Worm (Caenorhabditis elegans) whole organism, L3 larva: ENCODE data around the gene qua-1.

Experiments used
- ZK546.5 ChIP-seq: sonication (generic microtip); optimal IDR thresholded peaks from 2 replicates; lab custom pipeline; 2017; ENCODE audit warnings: missing biosample characterization, missing genetic modification characterization
- ceh-16 ChIP-seq: sonication (generic microtip); optimal IDR thresholded peaks from 2 replicates; lab custom pipeline; 2017; ENCODE audit warnings: missing biosample characterization, missing genetic modification characterization
- ceh-28 ChIP-seq: fragments of 150-350 bp; optimal IDR thresholded peaks from 2 replicates; lab custom pipeline; 2014; ENCODE audit warnings: missing biosample characterization, missing genetic modification reagents, missing genetic modification characterization
- ceh-82 ChIP-seq: fragments of 150-350 bp; optimal IDR thresholded peaks from 2 replicates; lab custom pipeline; 2014; ENCODE audit warnings: missing biosample characterization, missing genetic modification characterization
- egl-27 ChIP-seq: sonication (generic microtip); optimal IDR thresholded peaks from 4 replicates; lab custom pipeline; 2017; ENCODE audit warnings: missing biosample characterization, missing genetic modification reagents, missing genetic modification characterization
- egl-5 ChIP-seq: fragments of 150-350 bp; optimal IDR thresholded peaks from 2 replicates; lab custom pipeline; 2017; ENCODE audit warnings: missing biosample characterization, missing genetic modification reagents, missing genetic modification characterization, inconsistent platforms
- elt-1 ChIP-seq: fragments of 150-350 bp; optimal IDR thresholded peaks from 2 replicates; lab custom pipeline; 2014; ENCODE audit warnings: missing biosample characterization, missing genetic modification characterization
- elt-2 ChIP-seq: sonication (generic microtip); optimal IDR thresholded peaks from 2 replicates; lab custom pipeline; 2016; ENCODE audit warnings: missing genetic modification reagents, mild to moderate bottlenecking, missing genetic modification characterization, missing compliant biosample characterization
- elt-3 ChIP-seq, 3 experiments: fragments of 150-350 bp in 1 of 3; sonication (generic microtip) in 2 of 3; optimal IDR thresholded peaks; 2 replicates in 2 of 3; 4 replicates in 1 of 3; lab custom pipeline; 2014 to 2017; ENCODE audit warnings: missing biosample characterization in 3 of 3, missing genetic modification characterization in 3 of 3
- eor-1 ChIP-seq, 2 experiments: fragments of 150-350 bp; optimal IDR thresholded peaks; 2 replicates each; lab custom pipeline; 2014 to 2018; ENCODE audit warnings: missing biosample characterization in 2 of 2, missing genetic modification characterization in 2 of 2
- fkh-10 ChIP-seq: sonication (generic microtip); optimal IDR thresholded peaks from 2 replicates; lab custom pipeline; 2017; ENCODE audit warnings: missing biosample characterization, missing genetic modification reagents, missing genetic modification characterization
- fkh-2 ChIP-seq: fragments of 150-350 bp; optimal IDR thresholded peaks from 2 replicates; lab custom pipeline; 2014; ENCODE audit warnings: missing biosample characterization, missing genetic modification reagents, missing genetic modification characterization
- fos-1 ChIP-seq: fragments of 150-350 bp; optimal IDR thresholded peaks from 2 replicates; lab custom pipeline; 2014; ENCODE audit warnings: missing biosample characterization, missing genetic modification characterization
- hmg-11 ChIP-seq: sonication (generic microtip); optimal IDR thresholded peaks from 2 replicates; lab custom pipeline; 2016; ENCODE audit warnings: missing genetic modification characterization, missing compliant biosample characterization
- jun-1 ChIP-seq: fragments of 150-350 bp; optimal IDR thresholded peaks from 2 replicates; lab custom pipeline; 2014; ENCODE audit warnings: missing biosample characterization, missing genetic modification reagents, missing genetic modification characterization
- lin-15B ChIP-seq: fragments of 150-350 bp; optimal IDR thresholded peaks from 2 replicates; lab custom pipeline; 2014; ENCODE audit warnings: missing biosample characterization, missing genetic modification characterization
- mdl-1 ChIP-seq: fragments of 150-350 bp; optimal IDR thresholded peaks from 2 replicates; lab custom pipeline; 2014; ENCODE audit warnings: missing biosample characterization, missing genetic modification characterization
- nfya-1 ChIP-seq: sonication (generic microtip); optimal IDR thresholded peaks from 2 replicates; lab custom pipeline; 2017; ENCODE audit warnings: missing genetic modification characterization, mild to moderate bottlenecking, missing compliant biosample characterization, antibody characterized with exemption, moderate library complexity; ENCODE audit not compliant: insufficient read depth
- nhr-23 ChIP-seq: fragments of 150-350 bp; optimal IDR thresholded peaks from 2 replicates; lab custom pipeline; 2014; ENCODE audit warnings: missing biosample characterization, missing genetic modification reagents, missing genetic modification characterization
- nhr-237 ChIP-seq: fragments of 150-350 bp; optimal IDR thresholded peaks from 2 replicates; lab custom pipeline; 2014; ENCODE audit warnings: missing biosample characterization, missing genetic modification characterization
- nhr-25 ChIP-seq: sonication (generic microtip); optimal IDR thresholded peaks from 2 replicates; lab custom pipeline; 2017; ENCODE audit warnings: missing biosample characterization, missing genetic modification characterization
- nhr-28 ChIP-seq: fragments of 150-350 bp; optimal IDR thresholded peaks from 2 replicates; lab custom pipeline; 2014; ENCODE audit warnings: missing biosample characterization, missing genetic modification characterization
- nhr-43 ChIP-seq: sonication (generic microtip); optimal IDR thresholded peaks from 2 replicates; lab custom pipeline; 2016; ENCODE audit warnings: mild to moderate bottlenecking, missing genetic modification characterization, missing compliant biosample characterization; ENCODE audit not compliant: poor library complexity, severe bottlenecking
- nhr-67 ChIP-seq: fragments of 150-350 bp; optimal IDR thresholded peaks from 2 replicates; lab custom pipeline; 2014; ENCODE audit warnings: missing biosample characterization, missing genetic modification characterization
- nhr-76 ChIP-seq: fragments of 150-350 bp; sonication (generic microtip); optimal IDR thresholded peaks from 5 replicates; lab custom pipeline; 2014; ENCODE audit warnings: missing biosample characterization, missing genetic modification characterization
- nhr-77 ChIP-seq: fragments of 150-350 bp; optimal IDR thresholded peaks from 2 replicates; lab custom pipeline; 2014; ENCODE audit warnings: missing biosample characterization, missing genetic modification characterization
- pha-4 ChIP-seq: fragments of 150-350 bp; optimal IDR thresholded peaks from 2 replicates; lab custom pipeline; 2014; ENCODE audit warnings: missing biosample characterization, missing genetic modification reagents, missing genetic modification characterization
- pqm-1 ChIP-seq: fragments of 150-350 bp; optimal IDR thresholded peaks from 2 replicates; lab custom pipeline; 2017; ENCODE audit warnings: missing biosample characterization, missing genetic modification characterization, inconsistent platforms
- sea-2 ChIP-seq: fragments of 150-350 bp; sonication (generic microtip); optimal IDR thresholded peaks from 4 replicates; lab custom pipeline; 2014; ENCODE audit warnings: missing biosample characterization, missing genetic modification reagents, missing genetic modification characterization
- skn-1 ChIP-seq: fragments of 150-350 bp; optimal IDR thresholded peaks from 2 replicates; lab custom pipeline; 2014; ENCODE audit warnings: missing biosample characterization, missing genetic modification characterization
- snpc-4 ChIP-seq: fragments of 150-350 bp; optimal IDR thresholded peaks from 2 replicates; lab custom pipeline; 2014; ENCODE audit warnings: missing biosample characterization, missing genetic modification characterization
- tbx-2 ChIP-seq: sonication (generic microtip); optimal IDR thresholded peaks from 2 replicates; lab custom pipeline; 2016; ENCODE audit warnings: mild to moderate bottlenecking, missing genetic modification characterization, missing compliant biosample characterization
- ztf-11 ChIP-seq: fragments of 150-350 bp; optimal IDR thresholded peaks from 2 replicates; lab custom pipeline; 2014; ENCODE audit warnings: missing biosample characterization, missing genetic modification characterization
- ztf-4 ChIP-seq: fragments of 150-350 bp; optimal IDR thresholded peaks from 2 replicates; lab custom pipeline; 2014; ENCODE audit warnings: missing biosample characterization, missing genetic modification characterization

qua-1 gene

ce11 chrII:8230976-8231375 lies 32.4 kb downstream of the qua-1 start, which contains the start of gene M110.9:
M110.9 (plus strand) TSS chrII:8231276.
- TF ChIP-seq hmg-11 (tag; lab: Kevin White, UChicago), result no peak
- no peak for TF ChIP-seq lin-15B (tag; lab: Kevin White, UChicago)
- no peak for TF ChIP-seq nhr-28 (tag; lab: Kevin White, UChicago)
- TF ChIP-seq nhr-77 (tag; lab: Kevin White, UChicago), result no peak

DNA sequence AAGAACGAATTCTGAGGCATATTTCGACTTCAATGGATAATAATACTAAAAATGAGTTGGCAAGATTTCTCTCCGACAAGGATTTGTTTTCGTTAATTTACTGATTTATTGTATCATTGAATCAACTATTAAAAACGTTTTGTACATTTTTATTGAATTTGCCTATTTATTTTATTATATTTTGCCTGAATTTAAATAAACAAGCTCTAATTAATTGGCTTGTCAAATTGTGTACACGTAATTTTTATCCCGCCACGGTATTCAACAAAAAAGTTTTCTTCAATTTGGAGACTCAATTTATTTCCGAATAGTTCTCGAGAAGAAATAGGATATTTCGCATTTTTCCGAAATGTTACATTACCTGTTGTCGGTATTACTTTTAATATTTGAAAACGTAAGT lies 33.9 kb downstream of the qua-1 start, which contains the start of gene M110.7:
M110.7 (plus strand) TSS at position 301 of the 400 bp plus-strand sequence.
- TF ChIP-seq nhr-43 (no peak), elt-1 (tag; lab: Kevin White, UChicago) (no peak), pqm-1 (no peak), egl-5 (tag; lab: Kevin White, UChicago) (no peak), sea-2 (no peak), nhr-67 (no peak), nhr-23 (tag; lab: Kevin White, UChicago) (no peak), egl-27 (tag; lab: Kevin White, UChicago) (no peak), ceh-16 (tag; lab: Kevin White, UChicago) (no peak), ceh-82 (tag; lab: Kevin White, UChicago) (no peak), ceh-28 (tag; lab: Kevin White, UChicago) (no peak), elt-3 (tag; optimal IDR thresholded peaks at IDR 0.05; lab: Kevin White, UChicago) (no peak), pha-4 (tag; lab: Kevin White, UChicago) (no peak), fos-1 (tag; lab: Kevin White, UChicago) (no peak), nhr-237 (no peak), nhr-76 (no peak), ztf-11 (tag; lab: Kevin White, UChicago) (no peak), fkh-10 (no peak), mdl-1 (no peak), ZK546.5 (tag; lab: Kevin White, UChicago) (no peak)
- TF ChIP-seq, all 47 proteins: peak for 0

ce11 chrII:8238155-8238554 lies 39.6 kb downstream of the qua-1 start, which contains the start of gene nlp-5:
nlp-5 (plus strand) TSS chrII:8238455.
- TF ChIP-seq ZK546.5 (tag; lab: Kevin White, UChicago), result no peak
- no peak for TF ChIP-seq egl-5 (tag; lab: Kevin White, UChicago)
- no peak for TF ChIP-seq nhr-43
- TF ChIP-seq nhr-25 (tag; lab: Kevin White, UChicago), result no peak
- no peak for TF ChIP-seq fkh-2 (tag; lab: Kevin White, UChicago)
- TF ChIP-seq fkh-10, result no peak
- no peak for TF ChIP-seq nfya-1

DNA sequence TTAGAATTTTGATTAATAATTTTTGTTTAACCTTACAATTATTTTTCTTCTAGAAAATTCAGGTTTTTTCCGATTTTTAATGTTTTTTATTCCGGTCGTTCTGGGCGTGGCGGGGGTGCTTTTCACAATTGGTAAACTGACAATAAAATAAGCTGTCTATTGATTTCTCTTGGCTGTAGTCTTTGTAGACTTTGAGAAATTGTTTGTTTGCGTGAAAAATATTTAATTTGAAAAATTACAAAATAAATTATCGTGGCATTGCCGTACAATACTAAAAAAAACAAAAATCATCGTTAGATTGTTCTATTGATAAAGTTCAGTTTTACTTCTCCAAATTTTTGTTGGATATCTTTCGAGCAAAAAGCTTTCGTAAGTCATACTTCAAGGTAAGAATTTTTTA lies 47.9 kb downstream of the qua-1 start, which contains the start of gene F35C11.3:
F35C11.3 (plus strand) TSS at position 301 of the 400 bp plus-strand sequence.
- TF ChIP-seq skn-1 (no peak), nhr-28 (tag; lab: Kevin White, UChicago) (no peak), fkh-2 (tag; lab: Kevin White, UChicago) (no peak), elt-2 (no peak), tbx-2 (no peak), ztf-4 (no peak), elt-3 (tag; optimal IDR thresholded peaks at IDR 0.05; lab: Kevin White, UChicago) (no peak), ZK546.5 (tag; lab: Kevin White, UChicago) (no peak), lin-15B (tag; lab: Kevin White, UChicago) (no peak), fkh-10 (no peak), fos-1 (tag; lab: Kevin White, UChicago) (no peak), nhr-23 (tag; lab: Kevin White, UChicago) (no peak)

- peak; percentile 86 for TF ChIP-seq pqm-1
- no peak for TF ChIP-seq ceh-16 (tag; lab: Kevin White, UChicago)
- TF ChIP-seq snpc-4 (tag; lab: Kevin White, UChicago), result no peak
- no peak for TF ChIP-seq eor-1 (tag; optimal IDR thresholded peaks at IDR 0.05; lab: Kevin White, UChicago)
- peak; percentile 5 for TF ChIP-seq jun-1 (tag; lab: Kevin White, UChicago)
- TF ChIP-seq pha-4 (tag; lab: Kevin White, UChicago), result peak; percentile 85
- peak; percentile 75 for TF ChIP-seq elt-2
Measured at ce11 chrII:8248745-8249144, 50.1 kb downstream of the qua-1 start, which contains the start of the genes F35C11.2 and F35C11.4. F35C11.2 (minus strand) TSS chrII:8248834. F35C11.4 (plus strand) TSS chrII:8249004.
